Fruit fly (Drosophila melanogaster): ENCODE measurements around the gene CG16974.

The CG16974 gene

dm6 chr2L:13215640-13216129 lies 23.9 kb upstream of the CG16974 start (continued):
- TF ChIP-seq Meics (GFP tag; optimal IDR thresholded peaks at IDR 0.05) (peak; percentile 50), Taf1 (GFP tag; IDR thresholded peaks at IDR 0.05) (peak; percentile 46; the same call in 1 of the 2 replicates), Ssrp (tag; optimal IDR thresholded peaks at IDR 0.05) (peak; percentile 2), CG5245 (GFP tag; optimal IDR thresholded peaks at IDR 0.05) (peak; percentile 37), Ets65A (GFP tag) (peak; percentile 93), CG33213 (GFP tag; optimal IDR thresholded peaks at IDR 0.05) (peak; percentile 81), CG15696 (tag; optimal IDR thresholded peaks at IDR 0.05) (peak; percentile 73), CG1602 (GFP tag; optimal IDR thresholded peaks at IDR 0.05) (peak; percentile 6), CG2875 (GFP tag; optimal IDR thresholded peaks at IDR 0.05) (peak; percentile 51), CG12769 (tag; optimal IDR thresholded peaks at IDR 0.05) (peak; percentile 70), CG3281 (GFP tag; optimal IDR thresholded peaks at IDR 0.05) (peak; percentile 24), scrt (GFP tag; optimal IDR thresholded peaks at IDR 0.05) (peak; percentile 39), Adf1 (GFP tag; IDR thresholded peaks at IDR 0.05) (peak; percentile 26; the same call in 1 of the 2 replicates), nerfin-1 (tag; optimal IDR thresholded peaks at IDR 0.05) (peak; percentile 28), Drgx (GFP tag; IDR thresholded peaks at IDR 0.05) (peak; percentile 61), CG17328 (GFP tag; IDR thresholded peaks at IDR 0.05) (peak; percentile 8; the same call in 1 of the 2 replicates), CG13624 (GFP tag; optimal IDR thresholded peaks at IDR 0.05) (peak; percentile 71), btn (GFP tag; optimal IDR thresholded peaks at IDR 0.05) (peak; percentile 52), ssp (GFP tag; IDR thresholded peaks at IDR 0.05) (peak; percentile 29; the same call in 1 of the 2 replicates), B-H2 (GFP tag; optimal IDR thresholded peaks at IDR 0.05) (peak; percentile 39), jigr1 (GFP tag; IDR thresholded peaks at IDR 0.05) (0 out of 3 replicates have a peak, but pooled peaks have one; percentile 14), CG17829 (tag; optimal IDR thresholded peaks at IDR 0.05) (peak; percentile 73), kay (GFP tag; optimal IDR thresholded peaks at IDR 0.05) (peak; percentile 88), ara (GFP tag; IDR thresholded peaks at IDR 0.05) (peak; percentile 49; the same call in 1 of the 2 replicates), sens-2 (GFP tag; IDR thresholded peaks at IDR 0.05) (0 out of 2 replicates have a peak, but pooled peaks have one; percentile 41), Sry-δ (GFP tag; optimal IDR thresholded peaks at IDR 0.05) (peak; percentile 29), CG9876 (GFP tag; optimal IDR thresholded peaks at IDR 0.05) (peak; percentile 23), amos (GFP tag; IDR thresholded peaks at IDR 0.05; ENCODE audit: partially characterized antibody) (peak; percentile 51; the same call in 1 of the 2 replicates), CG4730 (GFP tag; IDR thresholded peaks at IDR 0.05) (peak; percentile 44; the same call in 1 of the 2 replicates), MBD-R2 (GFP tag; IDR thresholded peaks at IDR 0.05) (peak; percentile 34; the same call in 1 of the 2 replicates), Opbp (GFP tag; IDR thresholded peaks at IDR 0.05; ENCODE audit: partially characterized antibody) (peak; percentile 72), gt (GFP tag; IDR thresholded peaks at IDR 0.05) (peak; percentile 44; the same call in 1 of the 2 replicates), CG4820 (GFP tag; optimal IDR thresholded peaks at IDR 0.05) (peak; percentile 17), CG10959 (GFP tag; IDR thresholded peaks at IDR 0.05) (peak; percentile 75), CG10366 (GFP tag; IDR thresholded peaks at IDR 0.05) (peak; percentile 44; the same call in 1 of the 2 replicates), rib (GFP tag; IDR thresholded peaks at IDR 0.05) (peak; percentile 67), CG6689 (GFP tag; IDR thresholded peaks at IDR 0.05) (peak; percentile 26; the same call in 1 of the 2 replicates), Ptx1 (GFP tag; IDR thresholded peaks at IDR 0.05) (peak; percentile 43; the same call in 1 of the 2 replicates), ftz-f1 (GFP tag; optimal IDR thresholded peaks at IDR 0.05) (peak; percentile 13), tin (GFP tag; optimal IDR thresholded peaks at IDR 0.05) (peak; percentile 40), eyg (GFP tag; optimal IDR thresholded peaks at IDR 0.05) (peak; percentile 55), kni (GFP tag; optimal IDR thresholded peaks at IDR 0.05) (peak; percentile 95), dmrt99B (tag; optimal IDR thresholded peaks at IDR 0.05) (peak; percentile 65), CG14050 (GFP tag; IDR thresholded peaks at IDR 0.05) (0 out of 3 replicates have a peak, but pooled peaks have one; percentile 16), gce (GFP tag; IDR thresholded peaks at IDR 0.05) (0 out of 3 replicates have a peak, but pooled peaks have one; percentile 55), ken (GFP tag; IDR thresholded peaks at IDR 0.05) (peak; percentile 65; the same call in 2 of the 3 replicates), zfh1 (GFP tag; IDR thresholded peaks at IDR 0.05) (peak; percentile 77), HLH3B (GFP tag; IDR thresholded peaks at IDR 0.05) (peak; percentile 66; the same call in 1 of the 2 replicates), Mad (GFP tag; optimal IDR thresholded peaks at IDR 0.05) (peak; percentile 70), ERR (GFP tag; optimal IDR thresholded peaks at IDR 0.05) (peak; percentile 76)
